Worm (Caenorhabditis elegans) whole organism, L4 larva: ENCODE results near the gene T26C12.1.
"Not testable (repeated sequence)": the region's sequence is repeated elsewhere in the genome, so short reads cannot be mapped to it uniquely, and the experiment has no call there.

ENCODE experiments used
- D1046.2 ChIP-seq: fragments of 200-800 bp; sonication (Bioruptor generic); IDR thresholded peaks from 2 replicates; pipeline ENCODE4 v1.3.6; 2022; ENCODE audit warnings: missing genetic modification characterization, missing compliant biosample characterization
- F26F4.8 ChIP-seq: fragments of 200-800 bp; sonication (Bioruptor generic); conservative IDR thresholded peaks from 2 replicates; pipeline ENCODE4 v1.3.6; 2022; ENCODE audit warnings: missing genetic modification characterization, missing compliant biosample characterization
- Y75B8A.6 ChIP-seq: fragments of 200-800 bp; sonication (Bioruptor generic); IDR thresholded peaks from 2 replicates; pipeline ENCODE4 v1.3.6; 2022; ENCODE audit warnings: missing genetic modification reagents, missing genetic modification characterization, missing compliant biosample characterization
- ceh-20 ChIP-seq: fragments of 200-800 bp; sonication (Bioruptor generic); IDR thresholded peaks from 2 replicates; pipeline ENCODE4 v1.3.6; 2022; ENCODE audit warnings: missing genetic modification reagents, missing genetic modification characterization, missing compliant biosample characterization
- ceh-62 ChIP-seq: sonication (generic microtip); optimal IDR thresholded peaks from 2 replicates; lab custom pipeline; 2017; ENCODE audit warnings: missing biosample characterization, missing genetic modification characterization
- ceh-82 ChIP-seq: sonication (generic microtip); optimal IDR thresholded peaks from 2 replicates; lab custom pipeline; 2017; ENCODE audit warnings: missing biosample characterization, missing genetic modification characterization
- cey-2 ChIP-seq: sonication (generic microtip); optimal IDR thresholded peaks from 3 replicates; lab custom pipeline; 2017; ENCODE audit warnings: missing genetic modification characterization, mild to moderate bottlenecking, missing compliant biosample characterization, antibody characterized with exemption, borderline replicate concordance; ENCODE audit not compliant: insufficient read depth
- ctbp-1 ChIP-seq: fragments of 200-800 bp; sonication (Bioruptor generic); IDR thresholded peaks from 2 replicates; pipeline ENCODE4 v1.3.6; 2022; ENCODE audit warnings: missing genetic modification reagents, missing genetic modification characterization, missing compliant biosample characterization
- daf-12 ChIP-seq: fragments of 150-350 bp; optimal IDR thresholded peaks from 2 replicates; lab custom pipeline; 2014; ENCODE audit warnings: missing biosample characterization, missing genetic modification reagents, missing genetic modification characterization
- daf-16 ChIP-seq, 3 experiments: sonication (generic microtip); optimal IDR thresholded peaks; 2 replicates each; lab custom pipeline; 2016 to 2017; ENCODE audit warnings: missing genetic modification characterization in 3 of 3, missing genetic modification reagents in 3 of 3, mild to moderate bottlenecking in 2 of 3, missing compliant biosample characterization in 2 of 3, missing biosample characterization in 1 of 3, moderate library complexity in 1 of 3
- dmd-8 ChIP-seq: fragments of 200-800 bp; sonication (Bioruptor generic); IDR thresholded peaks from 2 replicates; pipeline ENCODE4 v1.3.6; 2022; ENCODE audit warnings: missing genetic modification characterization, missing compliant biosample characterization
- duxl-1 ChIP-seq: sonication (generic microtip); optimal IDR thresholded peaks from 2 replicates; lab custom pipeline; 2016; ENCODE audit warnings: mild to moderate bottlenecking, missing genetic modification characterization, moderate library complexity, missing compliant biosample characterization; ENCODE audit not compliant: poor library complexity
- egl-27 ChIP-seq: sonication (generic microtip); optimal IDR thresholded peaks from 3 replicates; lab custom pipeline; 2017; ENCODE audit warnings: missing biosample characterization, missing genetic modification reagents, missing genetic modification characterization
- egl-43 ChIP-seq: fragments of 200-800 bp; sonication (Bioruptor generic); IDR thresholded peaks from 2 replicates; pipeline ENCODE4 v1.3.6; 2022; ENCODE audit warnings: missing genetic modification reagents, missing genetic modification characterization, missing compliant biosample characterization
- hif-1 ChIP-seq, 2 experiments: sonication (generic microtip); optimal IDR thresholded peaks; 2 replicates each; lab custom pipeline; 2016 to 2017; ENCODE audit warnings: missing compliant biosample characterization in 2 of 2, missing genetic modification characterization in 2 of 2, missing genetic modification reagents in 2 of 2, missing genotype in 2 of 2, mild to moderate bottlenecking in 1 of 2
- lin-13 ChIP-seq: fragments of 150-350 bp; optimal IDR thresholded peaks from 2 replicates; lab custom pipeline; 2014; ENCODE audit warnings: missing biosample characterization, missing genetic modification reagents, missing genetic modification characterization
- lin-39 ChIP-seq: fragments of 150-350 bp; optimal IDR thresholded peaks from 2 replicates; lab custom pipeline; 2014; ENCODE audit warnings: missing biosample characterization, missing genetic modification reagents, missing genetic modification characterization
- lir-3 ChIP-seq: sonication (generic microtip); optimal IDR thresholded peaks from 2 replicates; lab custom pipeline; 2016; ENCODE audit warnings: mild to moderate bottlenecking, missing genetic modification characterization, missing compliant biosample characterization
- madf-5 ChIP-seq, 2 experiments: fragments of 200-800 bp; sonication (Bioruptor generic); IDR thresholded peaks; 2 replicates each; pipeline ENCODE4 v1.3.6; 2022; ENCODE audit warnings: missing compliant biosample characterization in 2 of 2, missing genetic modification characterization in 2 of 2
- mep-1 ChIP-seq: fragments of 150-350 bp; sonication (generic microtip); optimal IDR thresholded peaks from 3 replicates; lab custom pipeline; 2014; ENCODE audit warnings: missing biosample characterization, missing genetic modification characterization
- mes-2 ChIP-seq: sonication (generic microtip); optimal IDR thresholded peaks from 2 replicates; lab custom pipeline; 2016; ENCODE audit warnings: missing genotype, mild to moderate bottlenecking, missing genetic modification characterization, missing compliant biosample characterization; ENCODE audit not compliant: poor library complexity, severe bottlenecking
- nhr-102 ChIP-seq: sonication (generic microtip); optimal IDR thresholded peaks from 2 replicates; lab custom pipeline; 2016; ENCODE audit warnings: mild to moderate bottlenecking, missing genetic modification characterization, moderate library complexity, missing compliant biosample characterization
- nhr-25 ChIP-seq: sonication (generic microtip); optimal IDR thresholded peaks from 2 replicates; lab custom pipeline; 2017; ENCODE audit warnings: missing genetic modification characterization, mild to moderate bottlenecking, missing compliant biosample characterization, antibody characterized with exemption, moderate library complexity, borderline replicate concordance; ENCODE audit not compliant: insufficient read depth
- nhr-41 ChIP-seq: fragments of 200-800 bp; sonication (Bioruptor generic); IDR thresholded peaks from 2 replicates; pipeline ENCODE4 v1.3.6; 2022; ENCODE audit warnings: missing genetic modification reagents, missing genetic modification characterization, missing compliant biosample characterization
- nhr-42 ChIP-seq: fragments of 200-800 bp; sonication (Bioruptor generic); IDR thresholded peaks from 2 replicates; pipeline ENCODE4 v1.3.6; 2022; ENCODE audit warnings: missing genetic modification characterization, missing compliant biosample characterization
- nhr-48 ChIP-seq: sonication (generic microtip); optimal IDR thresholded peaks from 2 replicates; lab custom pipeline; 2016; ENCODE audit warnings: mild to moderate bottlenecking, missing genetic modification characterization, missing compliant biosample characterization
- nhr-76 ChIP-seq: fragments of 150-350 bp; optimal IDR thresholded peaks from 2 replicates; lab custom pipeline; 2014; ENCODE audit warnings: missing biosample characterization, missing genetic modification characterization
- nhr-77 ChIP-seq: fragments of 150-350 bp; optimal IDR thresholded peaks from 2 replicates; lab custom pipeline; 2014; ENCODE audit warnings: missing biosample characterization, missing genetic modification characterization
- php-3 ChIP-seq: fragments of 200-800 bp; sonication (Bioruptor generic); IDR thresholded peaks from 2 replicates; pipeline ENCODE4 v1.3.6; 2022; ENCODE audit warnings: missing genetic modification reagents, missing genetic modification characterization, missing compliant biosample characterization
- sdz-12 ChIP-seq: fragments of 200-800 bp; sonication (Bioruptor generic); optimal IDR thresholded peaks from 2 replicates; lab custom pipeline; 2018; ENCODE audit warnings: mild to moderate bottlenecking, missing genetic modification characterization, missing compliant biosample characterization
- set-16 ChIP-seq: fragments of 200-800 bp; sonication (Bioruptor generic); IDR thresholded peaks from 2 replicates; pipeline ENCODE4 v1.3.6; 2022; ENCODE audit warnings: missing genetic modification reagents, missing genetic modification characterization, missing compliant biosample characterization
- snpc-1.2 ChIP-seq: fragments of 200-800 bp; sonication (Bioruptor generic); IDR thresholded peaks from 2 replicates; pipeline ENCODE4 v1.3.6; 2022; ENCODE audit warnings: missing genetic modification reagents, missing genetic modification characterization, missing compliant biosample characterization
- tag-97 ChIP-seq: fragments of 200-800 bp; sonication (Bioruptor generic); IDR thresholded peaks from 2 replicates; pipeline ENCODE4 v1.3.6; 2022; ENCODE audit warnings: missing genetic modification characterization, missing compliant biosample characterization
- tra-1 ChIP-seq: fragments of 200-800 bp; sonication (Bioruptor generic); IDR thresholded peaks from 2 replicates; pipeline ENCODE4 v1.3.6; 2022; ENCODE audit warnings: missing genetic modification reagents, missing genetic modification characterization, missing compliant biosample characterization
- unc-130 ChIP-seq: sonication (generic microtip); optimal IDR thresholded peaks from 2 replicates; lab custom pipeline; 2016; ENCODE audit warnings: missing genetic modification reagents, missing genetic modification characterization, missing compliant biosample characterization
- unc-62 ChIP-seq, 3 experiments: fragments of 150-350 bp in 1 of 3; sonication (generic microtip); optimal IDR thresholded peaks in 2 of 3; peaks in 1 of 3; 1 replicate in 1 of 3; 2 replicates in 2 of 3; lab custom pipeline; 2014 to 2017; ENCODE audit warnings: missing biosample characterization in 3 of 3, missing genetic modification characterization in 3 of 3, missing genetic modification reagents in 3 of 3, missing genotype in 1 of 3
- zag-1 ChIP-seq: fragments of 150-350 bp; optimal IDR thresholded peaks from 2 replicates; lab custom pipeline; 2014; ENCODE audit warnings: missing biosample characterization, missing genetic modification characterization
- zfp-2 ChIP-seq: sonication (generic microtip); optimal IDR thresholded peaks from 2 replicates; lab custom pipeline; 2016; ENCODE audit warnings: mild to moderate bottlenecking, missing genetic modification characterization, missing compliant biosample characterization
- zip-11 ChIP-seq: fragments of 200-800 bp; sonication (Bioruptor generic); IDR thresholded peaks from 2 replicates; pipeline ENCODE4 v1.3.6; 2022; ENCODE audit warnings: missing genetic modification characterization, missing compliant biosample characterization
- ztf-7 ChIP-seq: fragments of 150-350 bp; optimal IDR thresholded peaks from 2 replicates; lab custom pipeline; 2014; ENCODE audit warnings: missing biosample characterization, missing genetic modification characterization

Gene T26C12.1

DNA sequence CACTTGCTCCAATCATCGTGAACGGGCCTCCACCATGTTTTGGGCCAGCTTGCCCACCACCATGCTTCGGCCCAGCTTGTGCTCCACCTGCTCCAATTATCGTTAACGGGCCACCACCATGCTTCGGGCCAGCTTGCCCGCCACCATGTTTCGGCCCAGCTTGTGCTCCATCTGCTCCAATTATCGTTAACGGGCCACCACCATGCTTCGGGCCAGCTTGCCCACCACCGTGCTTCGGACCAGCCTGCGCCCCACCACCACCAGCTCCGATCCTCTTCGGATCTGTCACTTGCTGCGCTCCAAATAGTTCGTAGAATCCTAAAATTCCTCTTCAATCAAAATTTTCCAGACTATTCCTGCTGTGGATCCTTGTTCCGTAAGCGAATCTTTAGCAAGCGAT is 40.5 kb downstream of the T26C12.1 start:
- 0 out of 2 replicates have a peak, but pooled peaks have one; percentile 21 for TF ChIP-seq tra-1 (GFP tag; lab: Robert Waterston, UW)
- peak; percentile 88 for TF ChIP-seq set-16
- TF ChIP-seq dmd-8 (GFP tag; lab: Robert Waterston, UW) = 0 out of 2 replicates have a peak, but pooled peaks have one; percentile 12
- no peak for TF ChIP-seq daf-12 (tag; lab: Kevin White, UChicago)
- no peak for TF ChIP-seq lin-39 (tag; lab: Kevin White, UChicago)
- TF ChIP-seq egl-43 (GFP tag; lab: Robert Waterston, UW) = 0 out of 2 replicates have a peak, but pooled peaks have one; percentile 17
- no peak for TF ChIP-seq nhr-76 (tag; lab: Kevin White, UChicago)
- TF ChIP-seq nhr-41 = no peak
- TF ChIP-seq, all 104 proteins: peak for 4

DNA sequence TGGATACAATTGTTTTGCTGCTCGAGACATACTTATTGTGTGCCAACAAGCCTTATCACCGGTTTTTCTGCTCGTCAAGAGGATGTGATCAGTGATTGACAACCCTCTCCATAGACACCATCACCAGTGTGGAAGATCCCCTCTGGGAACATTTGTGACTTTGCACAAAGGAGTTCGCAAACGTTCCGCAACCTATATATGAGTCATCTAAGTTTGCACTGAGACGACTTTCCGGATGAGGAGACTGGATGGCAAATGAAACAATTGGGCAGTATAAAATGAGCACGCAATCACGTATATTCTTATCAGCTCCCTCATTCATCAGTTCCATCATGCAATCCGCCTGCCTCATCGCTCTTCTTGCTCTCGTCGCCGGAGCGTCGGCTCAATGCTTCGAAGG is 41.8 kb downstream of the T26C12.1 start, which contains the start of gene W08E12.5:
W08E12.5 (plus strand) TSS at position 301 of the 400 bp plus-strand sequence.
- no peak for TF ChIP-seq ztf-7 (tag; lab: Kevin White, UChicago)
- TF ChIP-seq daf-16 (GFP tag; optimal IDR thresholded peaks at IDR 0.05; lab: Kevin White, UChicago) = no peak
- no peak for TF ChIP-seq daf-16 (tag; optimal IDR thresholded peaks at IDR 0.05; lab: Kevin White, UChicago)
- TF ChIP-seq php-3 (GFP tag; lab: Robert Waterston, UW) = no peak
- no peak for TF ChIP-seq lir-3
- TF ChIP-seq Y75B8A.6 = no peak
- no peak for TF ChIP-seq nhr-76 (tag; lab: Kevin White, UChicago)
- no peak for TF ChIP-seq nhr-102 (tag; lab: Kevin White, UChicago)
- TF ChIP-seq unc-130 (GFP tag; lab: Kevin White, UChicago) = no peak
- no peak for TF ChIP-seq ceh-62 (tag; lab: Kevin White, UChicago)
- no peak for TF ChIP-seq egl-27 (tag; lab: Kevin White, UChicago)
- no peak for TF ChIP-seq nhr-77
- no peak for TF ChIP-seq sdz-12 (GFP tag; lab: Kevin White, UChicago)
- TF ChIP-seq duxl-1 (tag; lab: Kevin White, UChicago) = no peak
- TF ChIP-seq dmd-8 (GFP tag; lab: Robert Waterston, UW) = no peak
- TF ChIP-seq tra-1 (GFP tag; lab: Robert Waterston, UW) = no peak

DNA sequence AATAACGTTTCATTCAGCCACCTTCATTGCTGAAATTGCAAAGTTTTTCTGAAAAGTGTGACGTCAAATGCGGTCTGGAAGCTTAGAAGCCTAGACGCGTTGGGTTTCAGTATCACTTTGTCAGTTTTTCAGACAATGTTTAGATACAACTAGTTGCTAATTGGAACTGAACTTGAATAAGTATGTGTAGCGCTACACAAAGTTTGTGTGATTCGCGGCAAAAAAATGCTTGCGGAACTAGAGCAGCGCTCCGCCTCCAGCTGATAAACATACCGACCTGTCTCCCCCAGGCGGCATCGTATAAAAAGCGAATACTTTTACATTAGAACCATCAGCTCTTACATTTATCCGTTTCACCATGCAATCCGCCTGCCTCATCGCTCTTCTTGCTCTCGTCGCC is 43.3 kb downstream of the T26C12.1 start, which contains the start of gene W08E12.4:
W08E12.4 (plus strand) TSS at position 301 of the 400 bp plus-strand sequence.
- TF ChIP-seq set-16 = 0 out of 2 replicates have a peak, but pooled peaks have one; percentile 7

DNA sequence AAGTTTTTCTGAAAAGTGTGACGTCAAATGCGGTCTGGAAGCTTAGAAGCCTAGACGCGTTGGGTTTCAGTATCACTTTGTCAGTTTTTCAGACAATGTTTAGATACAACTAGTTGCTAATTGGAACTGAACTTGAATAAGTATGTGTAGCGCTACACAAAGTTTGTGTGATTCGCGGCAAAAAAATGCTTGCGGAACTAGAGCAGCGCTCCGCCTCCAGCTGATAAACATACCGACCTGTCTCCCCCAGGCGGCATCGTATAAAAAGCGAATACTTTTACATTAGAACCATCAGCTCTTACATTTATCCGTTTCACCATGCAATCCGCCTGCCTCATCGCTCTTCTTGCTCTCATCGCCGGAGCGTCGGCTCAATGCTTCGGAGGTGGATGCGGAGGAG is 45.0 kb downstream of the T26C12.1 start, which contains the start of gene idpp-12:
idpp-12 (plus strand) TSS at position 301 of the 400 bp plus-strand sequence.
- not testable (repeated sequence) for TF ChIP-seq nhr-25; tag-97 (GFP tag; lab: Robert Waterston, UW); cey-2 (tag; lab: Kevin White, UChicago)

DNA sequence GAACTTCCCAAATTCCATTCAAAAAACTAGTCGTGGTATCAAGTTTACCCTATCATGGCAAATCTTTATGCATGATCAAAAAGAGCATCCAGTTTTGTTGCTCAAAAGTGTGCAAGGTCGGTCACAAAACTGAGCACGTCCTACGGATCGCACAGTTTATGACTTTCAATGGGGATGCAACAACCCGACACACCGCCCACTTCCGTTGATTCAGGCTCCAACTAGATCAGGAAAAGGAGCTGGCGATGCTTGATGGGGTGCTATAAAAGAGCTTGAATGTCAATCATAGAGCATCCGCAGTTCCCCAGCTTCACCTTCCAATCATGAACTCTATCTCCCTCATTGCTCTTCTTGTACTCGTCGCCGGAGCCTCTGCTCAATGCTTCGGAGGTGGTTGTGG is 46.9 kb downstream of the T26C12.1 start, which contains the start of gene W08E12.2:
W08E12.2 (plus strand) TSS at position 301 of the 400 bp plus-strand sequence.
- TF ChIP-seq D1046.2 (GFP tag; lab: Robert Waterston, UW) (no peak), unc-62 (GFP tag; optimal IDR thresholded peaks at IDR 0.05 in 1 of 2; lab: Kevin White, UChicago) (peak in 1 of 2 experiments; percentile 27), unc-62 (tag; optimal IDR thresholded peaks at IDR 0.05; lab: Kevin White, UChicago) (no peak)
- TF ChIP-seq, all 104 proteins: peak for 1

DNA sequence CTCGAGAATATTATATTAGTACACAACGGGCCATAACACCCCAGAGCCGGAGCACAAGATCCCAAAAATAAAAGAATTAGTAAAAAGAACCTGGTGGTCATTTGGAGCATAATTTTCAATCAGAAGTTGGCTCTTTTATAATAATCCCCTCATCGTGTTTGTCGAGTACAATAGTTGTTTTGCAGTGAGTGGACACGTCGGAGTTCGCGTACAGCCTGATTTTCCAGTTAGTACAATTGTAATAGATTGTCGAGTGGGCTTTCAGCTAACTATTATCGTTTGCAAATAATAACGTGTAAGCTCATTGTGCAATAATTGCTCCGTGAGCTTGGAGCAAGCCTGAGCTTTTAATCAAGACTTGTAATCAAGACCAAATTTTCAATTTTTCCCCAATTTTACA is 48.8 kb downstream of the T26C12.1 start, which contains the start of gene W08E12.9:
W08E12.9 (minus strand) TSS at position 101 of the 400 bp plus-strand sequence.
- TF ChIP-seq mes-2 (tag; lab: Kevin White, UChicago) = no peak
- TF ChIP-seq zfp-2 (tag; lab: Kevin White, UChicago) = no peak
- TF ChIP-seq madf-5 (GFP tag; IDR thresholded peaks at IDR 0.05; lab: Robert Waterston, UW) = no peak
- no peak for TF ChIP-seq ceh-82
- no peak for TF ChIP-seq zip-11 (GFP tag; lab: Robert Waterston, UW)
- TF ChIP-seq ztf-7 (tag; lab: Kevin White, UChicago) = no peak
- TF ChIP-seq F26F4.8 = no peak
- no peak for TF ChIP-seq lin-13 (GFP tag; lab: Kevin White, UChicago)
- TF ChIP-seq ceh-20 (GFP tag; lab: Robert Waterston, UW) = no peak
- no peak for TF ChIP-seq mep-1
- no peak for TF ChIP-seq hif-1 (tag; optimal IDR thresholded peaks at IDR 0.05; lab: Kevin White, UChicago)
- TF ChIP-seq nhr-48 (tag; lab: Kevin White, UChicago) = no peak
- no peak for TF ChIP-seq nhr-42 (GFP tag; lab: Robert Waterston, UW)
- TF ChIP-seq ctbp-1 (GFP tag; lab: Robert Waterston, UW) = no peak
- no peak for TF ChIP-seq unc-130 (GFP tag; lab: Kevin White, UChicago)
- no peak for TF ChIP-seq snpc-1.2 (GFP tag; lab: Robert Waterston, UW)
- no peak for TF ChIP-seq zag-1 (tag; lab: Kevin White, UChicago)
